Fruit fly (Drosophila melanogaster) whole organism, embryonic: Measurements from ENCODE around the gene CG12116.

ENCODE experiments used
- B-H2 ChIP-seq: fragments of 200-800 bp; sonication (Bioruptor generic); optimal IDR thresholded peaks from 2 replicates; lab custom pipeline; 2018; ENCODE audit warnings: missing biosample characterization, mild to moderate bottlenecking, missing genetic modification characterization
- Blimp-1 ChIP-seq: fragments of 200-800 bp; sonication (Bioruptor generic); optimal IDR thresholded peaks from 3 replicates; lab custom pipeline; 2018; ENCODE audit warnings: missing biosample characterization, missing genetic modification characterization, mild to moderate bottlenecking, moderate library complexity, missing genetic modification reagents
- CG12744 ChIP-seq: fragments of 200-800 bp; sonication (Bioruptor generic); optimal IDR thresholded peaks from 2 replicates; lab custom pipeline; 2016; ENCODE audit warnings: missing biosample characterization, missing genetic modification characterization
- CG13775 ChIP-seq: fragments of 200-800 bp; sonication (Bioruptor generic); optimal IDR thresholded peaks from 3 replicates; lab custom pipeline; 2017; ENCODE audit warnings: missing biosample characterization, mild to moderate bottlenecking, missing genetic modification characterization
- CG15073 ChIP-seq: fragments of 200-800 bp; sonication (Bioruptor generic); optimal IDR thresholded peaks from 2 replicates; lab custom pipeline; 2016; ENCODE audit warnings: missing biosample characterization, missing genetic modification characterization
- CG1602 ChIP-seq: fragments of 200-800 bp; sonication (Bioruptor generic); optimal IDR thresholded peaks from 3 replicates; lab custom pipeline; 2016; ENCODE audit warnings: missing biosample characterization, missing genetic modification characterization
- CG1603 ChIP-seq: fragments of 200-800 bp; sonication (Bioruptor generic); optimal IDR thresholded peaks from 2 replicates; lab custom pipeline; 2019; ENCODE audit warnings: missing biosample characterization, mild to moderate bottlenecking, missing genetic modification characterization, moderate library complexity
- CG16863 ChIP-seq: fragments of 200-800 bp; sonication (Bioruptor generic); optimal IDR thresholded peaks from 3 replicates; lab custom pipeline; 2016; ENCODE audit warnings: missing biosample characterization, missing genetic modification characterization
- CG17359 ChIP-seq: fragments of 200-800 bp; sonication (Bioruptor generic); optimal IDR thresholded peaks from 3 replicates; lab custom pipeline; 2018; ENCODE audit warnings: missing biosample characterization, mild to moderate bottlenecking, missing genetic modification characterization, moderate library complexity
- CG17361 ChIP-seq: fragments of 200-800 bp; sonication (Bioruptor generic); IDR thresholded peaks from 3 replicates; pipeline ENCODE4 v1.3.6; 2022; ENCODE audit warnings: missing biosample characterization, missing genetic modification characterization
- CG17829 ChIP-seq: fragments of 200-800 bp; optimal IDR thresholded peaks from 2 replicates; lab custom pipeline; 2019; ENCODE audit warnings: missing biosample characterization, mild to moderate bottlenecking, missing genetic modification characterization, moderate library complexity
- CG17912 ChIP-seq: fragments of 200-800 bp; sonication (Bioruptor generic); optimal IDR thresholded peaks from 2 replicates; lab custom pipeline; 2018; ENCODE audit warnings: missing biosample characterization, mild to moderate bottlenecking, missing genetic modification characterization
- CG18011 ChIP-seq: fragments of 200-800 bp; sonication (Bioruptor generic); optimal IDR thresholded peaks from 2 replicates; lab custom pipeline; 2017; ENCODE audit warnings: missing biosample characterization, missing genetic modification characterization, mild to moderate bottlenecking, moderate library complexity, missing genotype
- CG2889 ChIP-seq: fragments of 200-800 bp; sonication (Bioruptor generic); IDR thresholded peaks from 3 replicates; pipeline ENCODE4 v1.3.6; 2022; ENCODE audit warnings: missing biosample characterization, missing genetic modification characterization
- CG30403 ChIP-seq: fragments of 200-800 bp; sonication (Bioruptor generic); optimal IDR thresholded peaks from 3 replicates; lab custom pipeline; 2016; ENCODE audit warnings: missing biosample characterization, missing genetic modification characterization
- CG3847 ChIP-seq: fragments of 200-800 bp; sonication (Bioruptor generic); IDR thresholded peaks from 2 replicates; pipeline ENCODE4 v1.3.6; 2022; ENCODE audit warnings: missing biosample characterization, missing genetic modification characterization
- CG4820 ChIP-seq: fragments of 200-800 bp; sonication (Bioruptor generic); optimal IDR thresholded peaks from 3 replicates; lab custom pipeline; 2016; ENCODE audit warnings: missing biosample characterization, missing genetic modification characterization
- CG5245 ChIP-seq: fragments of 200-800 bp; sonication (Bioruptor generic); optimal IDR thresholded peaks from 3 replicates; lab custom pipeline; 2016; ENCODE audit warnings: missing biosample characterization, missing genetic modification characterization
- CG8478 ChIP-seq: fragments of >200 bp; optimal IDR thresholded peaks from 2 replicates; lab custom pipeline; 2018
- D19A ChIP-seq: fragments of 200-800 bp; optimal IDR thresholded peaks from 3 replicates; lab custom pipeline; 2019; ENCODE audit warnings: missing biosample characterization, mild to moderate bottlenecking, missing genetic modification characterization, moderate library complexity
- Doc2 ChIP-seq: fragments of 200-800 bp; sonication (Bioruptor generic); IDR thresholded peaks from 2 replicates; pipeline ENCODE4 v1.3.6; 2022; ENCODE audit warnings: missing biosample characterization, missing genetic modification characterization
- Doc3 ChIP-seq: fragments of 200-800 bp; sonication (Bioruptor generic); IDR thresholded peaks from 3 replicates; pipeline ENCODE4 v1.3.6; 2022; ENCODE audit warnings: missing biosample characterization, missing genetic modification characterization; ENCODE audit not compliant: partially characterized antibody
- E2f1 ChIP-seq: fragments of 200-800 bp; sonication (Bioruptor generic); IDR thresholded peaks from 2 replicates; pipeline ENCODE4 v1.3.6; 2022; ENCODE audit warnings: missing biosample characterization, missing genetic modification characterization
- Ets65A ChIP-seq: fragments of 200-800 bp; sonication (Bioruptor generic); peaks from one replicate; lab custom pipeline; 2016; ENCODE audit warnings: missing biosample characterization, missing genetic modification characterization
- Fer2 ChIP-seq: fragments of 200-800 bp; sonication (Bioruptor generic); optimal IDR thresholded peaks from 2 replicates; lab custom pipeline; 2018; ENCODE audit warnings: missing biosample characterization, mild to moderate bottlenecking, missing genetic modification characterization, moderate library complexity
- H2.0 ChIP-seq: fragments of 200-800 bp; sonication (Bioruptor generic); IDR thresholded peaks from 2 replicates; pipeline ENCODE4 v1.3.6; 2022; ENCODE audit warnings: missing biosample characterization, missing genetic modification characterization
- HLH54F ChIP-seq: fragments of 200-800 bp; sonication (Bioruptor generic); optimal IDR thresholded peaks from 3 replicates; lab custom pipeline; 2016; ENCODE audit warnings: missing biosample characterization, missing genetic modification characterization
- Lim3 ChIP-seq: fragments of 200-800 bp; sonication (Bioruptor generic); IDR thresholded peaks from 2 replicates; pipeline ENCODE4 v1.3.6; 2022; ENCODE audit warnings: missing biosample characterization, missing genetic modification characterization
- MBD-R2 ChIP-seq: fragments of 200-800 bp; sonication (Bioruptor generic); IDR thresholded peaks from 2 replicates; pipeline ENCODE4 v1.3.6; 2022; ENCODE audit warnings: missing biosample characterization, missing genetic modification characterization
- Nf-YC ChIP-seq: fragments of 200-800 bp; optimal IDR thresholded peaks from 3 replicates; lab custom pipeline; 2019; ENCODE audit warnings: missing biosample characterization, mild to moderate bottlenecking, missing genetic modification characterization, moderate library complexity
- NfI ChIP-seq: fragments of 200-800 bp; sonication (Bioruptor generic); optimal IDR thresholded peaks from 3 replicates; lab custom pipeline; 2018; ENCODE audit warnings: missing biosample characterization, mild to moderate bottlenecking, missing genetic modification characterization, moderate library complexity
- TFAM ChIP-seq: fragments of 200-800 bp; sonication (Bioruptor generic); optimal IDR thresholded peaks from 2 replicates; lab custom pipeline; 2017; ENCODE audit warnings: missing biosample characterization, missing genetic modification characterization, inconsistent platforms
- Tbp ChIP-seq: fragments of >200 bp; optimal IDR thresholded peaks from 2 replicates; lab custom pipeline; 2018; ENCODE audit warnings: missing biosample characterization, missing genetic modification characterization
- YL-1 ChIP-seq: fragments of 200-800 bp; sonication (Bioruptor generic); optimal IDR thresholded peaks from 3 replicates; lab custom pipeline; 2017; ENCODE audit warnings: missing biosample characterization, mild to moderate bottlenecking, missing genetic modification characterization
- bab2 ChIP-seq: fragments of 200-800 bp; sonication (Bioruptor generic); optimal IDR thresholded peaks from 2 replicates; lab custom pipeline; 2016; ENCODE audit warnings: missing biosample characterization, missing genetic modification characterization
- bbx ChIP-seq: fragments of 200-800 bp; sonication (Bioruptor generic); IDR thresholded peaks from 2 replicates; pipeline ENCODE4 v1.3.6; 2022; ENCODE audit warnings: missing biosample characterization, missing genetic modification characterization; ENCODE audit not compliant: partially characterized antibody
- bsh ChIP-seq, 2 experiments: fragments of 200-800 bp; sonication (Bioruptor generic); optimal IDR thresholded peaks; 2 replicates each; lab custom pipeline; 2017 to 2018; ENCODE audit warnings: mild to moderate bottlenecking in 2 of 2, missing biosample characterization in 2 of 2, missing genetic modification characterization in 2 of 2, moderate library complexity in 1 of 2
- gem ChIP-seq: fragments of 200-800 bp; sonication (Bioruptor generic); optimal IDR thresholded peaks from 2 replicates; lab custom pipeline; 2019; ENCODE audit warnings: missing biosample characterization, mild to moderate bottlenecking, missing genetic modification characterization, moderate library complexity
- pnt ChIP-seq: fragments of 200-800 bp; sonication (Bioruptor generic); optimal IDR thresholded peaks from 3 replicates; lab custom pipeline; 2016; ENCODE audit warnings: missing biosample characterization, missing genetic modification characterization
- pum ChIP-seq: fragments of 200-800 bp; sonication (Bioruptor generic); optimal IDR thresholded peaks from 2 replicates; lab custom pipeline; 2016; ENCODE audit warnings: missing biosample characterization, missing genetic modification characterization
- salm ChIP-seq: fragments of 200-800 bp; sonication (Bioruptor generic); optimal IDR thresholded peaks from 2 replicates; lab custom pipeline; 2018; ENCODE audit warnings: missing biosample characterization, mild to moderate bottlenecking, missing genetic modification characterization
- sens ChIP-seq: fragments of 200-800 bp; sonication (Bioruptor generic); peaks from one replicate; lab custom pipeline; 2016; ENCODE audit warnings: missing biosample characterization, missing genetic modification characterization
- sisA ChIP-seq: fragments of 200-800 bp; sonication (Bioruptor generic); IDR thresholded peaks from 2 replicates; pipeline ENCODE4 v1.3.6; 2022; ENCODE audit warnings: missing biosample characterization, missing genetic modification characterization
- sob ChIP-seq: fragments of 200-800 bp; sonication (Bioruptor generic); IDR thresholded peaks from 2 replicates; pipeline ENCODE4 v1.3.6; 2022; ENCODE audit warnings: missing biosample characterization, missing genetic modification characterization
- sqz ChIP-seq: fragments of 200-800 bp; sonication (Bioruptor generic); optimal IDR thresholded peaks from 3 replicates; lab custom pipeline; 2018; ENCODE audit warnings: missing biosample characterization, mild to moderate bottlenecking, missing genetic modification characterization
- tap ChIP-seq: fragments of 200-800 bp; optimal IDR thresholded peaks from 3 replicates; lab custom pipeline; 2019; ENCODE audit warnings: missing biosample characterization, mild to moderate bottlenecking, missing genetic modification characterization, moderate library complexity
- toy ChIP-seq: fragments of 200-800 bp; sonication (Bioruptor generic); IDR thresholded peaks from 2 replicates; pipeline ENCODE4 v1.3.6; 2022; ENCODE audit warnings: missing biosample characterization, missing genetic modification characterization
- ttk ChIP-seq: fragments of 200-800 bp; sonication (Bioruptor generic); IDR thresholded peaks from 2 replicates; pipeline ENCODE4 v2.1.2; 2022; ENCODE audit warnings: missing biosample characterization, missing genetic modification characterization
- tx ChIP-seq: fragments of 200-800 bp; sonication (Bioruptor generic); optimal IDR thresholded peaks from 2 replicates; lab custom pipeline; 2016; ENCODE audit warnings: missing biosample characterization, missing genetic modification characterization
- unc-4 ChIP-seq: fragments of 200-800 bp; sonication (Bioruptor generic); IDR thresholded peaks from 2 replicates; pipeline ENCODE4 v1.3.6; 2022; ENCODE audit warnings: missing biosample characterization, missing genetic modification characterization; ENCODE audit not compliant: partially characterized antibody
- vnd ChIP-seq: fragments of 200-800 bp; sonication (Bioruptor generic); IDR thresholded peaks from 3 replicates; pipeline ENCODE4 v1.3.6; 2022; ENCODE audit warnings: missing biosample characterization, missing genetic modification characterization; ENCODE audit not compliant: partially characterized antibody

The CG12116 gene

dm6 chrX:8444883-8445572 lies 23.8 kb downstream of the CG12116 start:
- no peak for TF ChIP-seq CG18011 (GFP tag; lab: Kevin White, UChicago)
- no peak for TF ChIP-seq CG8478 (lab: Kevin White, UChicago)
- TF ChIP-seq sens (GFP tag; lab: Kevin White, UChicago), result peak; percentile 28
- no peak for TF ChIP-seq ttk (GFP tag; lab: Robert Waterston, UW)
- TF ChIP-seq CG2889, result no peak
- TF ChIP-seq Fer2 (tag; lab: Kevin White, UChicago), result no peak
- TF ChIP-seq CG17361 (GFP tag; lab: Robert Waterston, UW), result peak; percentile 85
- peak; percentile 45 for TF ChIP-seq CG13775 (GFP tag; lab: Kevin White, UChicago)
- TF ChIP-seq CG17359 (tag; lab: Kevin White, UChicago), result peak; percentile 60
- TF ChIP-seq YL-1 (GFP tag; lab: Kevin White, UChicago), result no peak
- TF ChIP-seq NfI (GFP tag; lab: Kevin White, UChicago), result no peak
- peak; percentile 39; the same call in 2 of the 3 replicates for TF ChIP-seq vnd
- no peak for TF ChIP-seq Lim3
- no peak for TF ChIP-seq CG12744 (GFP tag; lab: Kevin White, UChicago)
- TF ChIP-seq bbx, result no peak
- no peak for TF ChIP-seq bab2 (GFP tag; lab: Kevin White, UChicago)
- TF ChIP-seq CG3847 (GFP tag; lab: Robert Waterston, UW), result 0 out of 2 replicates have a peak, but pooled peaks have one; percentile 17
- no peak for TF ChIP-seq tx (GFP tag; lab: Kevin White, UChicago)
- TF ChIP-seq CG1603 (tag; lab: Kevin White, UChicago), result peak; percentile 35
- peak in 1 of 2 experiments; percentile 74 for TF ChIP-seq bsh (GFP tag; optimal IDR thresholded peaks at IDR 0.05; lab: Kevin White, UChicago)
- TF ChIP-seq pum (GFP tag; lab: Kevin White, UChicago), result no peak
- TF ChIP-seq Doc2 (GFP tag; lab: Robert Waterston, UW), result no peak
- no peak for TF ChIP-seq salm (tag; lab: Kevin White, UChicago)
- TF ChIP-seq CG17829 (tag; lab: Kevin White, UChicago), result peak; percentile 88
- TF ChIP-seq gem (tag; lab: Kevin White, UChicago), result peak; percentile 89
- TF ChIP-seq CG1602 (GFP tag; lab: Kevin White, UChicago), result peak; percentile 34
- no peak for TF ChIP-seq Ets65A (GFP tag; lab: Kevin White, UChicago)
- peak; percentile 37 for TF ChIP-seq sqz (GFP tag; lab: Kevin White, UChicago)
- TF ChIP-seq Tbp (GFP tag; lab: Kevin White, UChicago), result no peak
- peak; percentile 36 for TF ChIP-seq CG30403 (GFP tag; lab: Kevin White, UChicago)
- TF ChIP-seq Blimp-1 (GFP tag; lab: Kevin White, UChicago), result peak; percentile 66
- TF ChIP-seq B-H2, result no peak
- TF ChIP-seq CG15073 (GFP tag; lab: Kevin White, UChicago), result no peak
- TF ChIP-seq CG17912 (GFP tag; lab: Kevin White, UChicago), result no peak
- TF ChIP-seq D19A (tag; lab: Kevin White, UChicago), result peak; percentile 77
- TF ChIP-seq CG5245, result no peak
- TF ChIP-seq Nf-YC (tag; lab: Kevin White, UChicago), result peak; percentile 27
- no peak for TF ChIP-seq toy (GFP tag; lab: Robert Waterston, UW)
- TF ChIP-seq CG4820, result peak; percentile 11
- TF ChIP-seq E2f1 (GFP tag; lab: Robert Waterston, UW), result no peak
- TF ChIP-seq H2.0 (GFP tag; lab: Robert Waterston, UW), result no peak
- TF ChIP-seq MBD-R2, result peak; percentile 22; the same call in 1 of the 2 replicates
- no peak for TF ChIP-seq unc-4 (GFP tag; lab: Robert Waterston, UW)
- TF ChIP-seq sisA, result peak; percentile 23; the same call in 1 of the 2 replicates
- TF ChIP-seq HLH54F (GFP tag; lab: Kevin White, UChicago), result no peak
- TF ChIP-seq tap (tag; lab: Kevin White, UChicago), result peak; percentile 36
- TF ChIP-seq sob (GFP tag; lab: Robert Waterston, UW), result no peak
- TF ChIP-seq CG16863 (GFP tag; lab: Kevin White, UChicago), result no peak
- no peak for TF ChIP-seq Doc3 (GFP tag; lab: Robert Waterston, UW)
- TF ChIP-seq pnt (GFP tag; lab: Kevin White, UChicago), result no peak
- TF ChIP-seq TFAM (GFP tag; lab: Kevin White, UChicago), result no peak
